Fruit fly (Drosophila melanogaster) whole organism, embryonic: ENCODE data around the gene retm.
A peak's percentile ranks its signal among the peaks of the same experiment; 100 is the strongest.

Experiments
- CG10462 ChIP-seq: fragments of 200-800 bp; sonication (Bioruptor generic); optimal IDR thresholded peaks from 2 replicates; lab custom pipeline; 2016; ENCODE audit warnings: missing biosample characterization, missing genetic modification characterization
- CG11504 ChIP-seq: fragments of 200-800 bp; sonication (Bioruptor generic); optimal IDR thresholded peaks from 3 replicates; lab custom pipeline; 2019; ENCODE audit warnings: missing biosample characterization, mild to moderate bottlenecking, missing genetic modification characterization, moderate library complexity
- CG12104 ChIP-seq: fragments of 200-800 bp; sonication (Bioruptor generic); optimal IDR thresholded peaks from 3 replicates; lab custom pipeline; 2016; ENCODE audit warnings: missing biosample characterization, missing genetic modification characterization
- CG12942 ChIP-seq: fragments of 200-800 bp; sonication (Bioruptor generic); optimal IDR thresholded peaks from 3 replicates; lab custom pipeline; 2016; ENCODE audit warnings: missing biosample characterization, missing genetic modification characterization
- CG13894 ChIP-seq: fragments of 200-800 bp; sonication (Bioruptor generic); optimal IDR thresholded peaks from 3 replicates; lab custom pipeline; 2018; ENCODE audit warnings: missing biosample characterization, mild to moderate bottlenecking, missing genetic modification characterization, moderate library complexity
- CG14860 ChIP-seq: fragments of 200-800 bp; sonication (Bioruptor generic); IDR thresholded peaks from 3 replicates; pipeline ENCODE4 v1.3.6; 2022; ENCODE audit warnings: missing biosample characterization, missing genetic modification characterization; ENCODE audit not compliant: partially characterized antibody
- CG15514 ChIP-seq: fragments of 200-800 bp; sonication (Bioruptor generic); optimal IDR thresholded peaks from 3 replicates; lab custom pipeline; 2017; ENCODE audit warnings: missing biosample characterization, missing genetic modification characterization, mild to moderate bottlenecking, moderate library complexity, missing genetic modification reagents
- CG17912 ChIP-seq: fragments of 200-800 bp; sonication (Bioruptor generic); optimal IDR thresholded peaks from 2 replicates; lab custom pipeline; 2018; ENCODE audit warnings: missing biosample characterization, mild to moderate bottlenecking, missing genetic modification characterization
- CG18599 ChIP-seq: fragments of 200-800 bp; sonication (Bioruptor generic); optimal IDR thresholded peaks from 3 replicates; lab custom pipeline; 2017; ENCODE audit warnings: missing biosample characterization, missing genetic modification characterization, mild to moderate bottlenecking, moderate library complexity, missing genetic modification reagents
- CG3065 ChIP-seq: fragments of 200-800 bp; sonication (Bioruptor generic); optimal IDR thresholded peaks from 2 replicates; lab custom pipeline; 2016; ENCODE audit warnings: missing biosample characterization, missing genetic modification characterization
- CG3281 ChIP-seq: fragments of 200-800 bp; sonication (Bioruptor generic); optimal IDR thresholded peaks from 3 replicates; lab custom pipeline; 2017; ENCODE audit warnings: missing biosample characterization, mild to moderate bottlenecking, missing genetic modification characterization
- CG33557 ChIP-seq: fragments of 200-800 bp; sonication (Bioruptor generic); optimal IDR thresholded peaks from 2 replicates; lab custom pipeline; 2019; ENCODE audit warnings: missing biosample characterization, mild to moderate bottlenecking, missing genetic modification characterization, moderate library complexity
- CG8765 ChIP-seq: fragments of 200-800 bp; sonication (Bioruptor generic); IDR thresholded peaks from 2 replicates; pipeline ENCODE4 v1.3.6; 2022; ENCODE audit warnings: missing biosample characterization, missing genetic modification characterization
- CG8924 ChIP-seq: fragments of 200-800 bp; optimal IDR thresholded peaks from 3 replicates; lab custom pipeline; 2019; ENCODE audit warnings: missing biosample characterization, mild to moderate bottlenecking, missing genetic modification characterization, moderate library complexity
- CkIIα-i1 ChIP-seq: fragments of 200-800 bp; sonication (Bioruptor generic); IDR thresholded peaks from 2 replicates; pipeline ENCODE4 v1.3.6; 2022; ENCODE audit warnings: missing biosample characterization, missing genetic modification characterization
- CrebB ChIP-seq: fragments of 200-800 bp; sonication (Bioruptor generic); optimal IDR thresholded peaks from 3 replicates; lab custom pipeline; 2018; ENCODE audit warnings: missing biosample characterization, mild to moderate bottlenecking, missing genetic modification characterization
- Dek ChIP-seq: fragments of 200-800 bp; sonication (Bioruptor generic); optimal IDR thresholded peaks from 3 replicates; lab custom pipeline; 2019; ENCODE audit warnings: missing biosample characterization, mild to moderate bottlenecking, missing genetic modification characterization, moderate library complexity
- Dip2 ChIP-seq: fragments of 200-800 bp; sonication (Bioruptor generic); IDR thresholded peaks from 2 replicates; pipeline ENCODE4 v1.3.6; 2022; ENCODE audit warnings: missing biosample characterization, missing genetic modification characterization
- Dip3 ChIP-seq: fragments of 200-800 bp; sonication (Bioruptor generic); optimal IDR thresholded peaks from 3 replicates; lab custom pipeline; 2016; ENCODE audit warnings: missing biosample characterization, missing genetic modification characterization
- Dll ChIP-seq: fragments of 200-800 bp; sonication (Bioruptor generic); IDR thresholded peaks from 4 replicates; pipeline ENCODE4 v1.3.6; 2022; ENCODE audit warnings: missing biosample characterization, missing genetic modification characterization; ENCODE audit not compliant: partially characterized antibody
- Dp ChIP-seq: fragments of 200-800 bp; sonication (Bioruptor generic); optimal IDR thresholded peaks from 2 replicates; lab custom pipeline; 2018; ENCODE audit warnings: missing biosample characterization, mild to moderate bottlenecking, missing genetic modification characterization, moderate library complexity
- H15 ChIP-seq: fragments of 200-800 bp; sonication (Bioruptor generic); IDR thresholded peaks from 3 replicates; pipeline ENCODE4 v1.3.6; 2022; ENCODE audit warnings: missing biosample characterization, missing genetic modification characterization
- Neu2 ChIP-seq: fragments of 200-800 bp; sonication (Bioruptor generic); optimal IDR thresholded peaks from 3 replicates; lab custom pipeline; 2016; ENCODE audit warnings: missing biosample characterization, missing genetic modification characterization, borderline replicate concordance
- NfI ChIP-seq: fragments of 200-800 bp; sonication (Bioruptor generic); optimal IDR thresholded peaks from 3 replicates; lab custom pipeline; 2018; ENCODE audit warnings: missing biosample characterization, mild to moderate bottlenecking, missing genetic modification characterization, moderate library complexity
- Pdp1 ChIP-seq, 2 experiments: fragments of 200-800 bp; sonication (Bioruptor generic); optimal IDR thresholded peaks; 3 replicates each; lab custom pipeline; 2016; ENCODE audit warnings: missing biosample characterization in 2 of 2, missing genetic modification characterization in 2 of 2, mild to moderate bottlenecking in 1 of 2, moderate library complexity in 1 of 2
- Ravus ChIP-seq: fragments of 200-800 bp; sonication (Bioruptor generic); IDR thresholded peaks from 2 replicates; pipeline ENCODE4 v1.3.6; 2022; ENCODE audit warnings: missing biosample characterization, missing genetic modification characterization
- Rx ChIP-seq: fragments of 200-800 bp; sonication (Bioruptor generic); IDR thresholded peaks from 2 replicates; pipeline ENCODE4 v1.3.6; 2022; ENCODE audit warnings: missing biosample characterization, missing genetic modification characterization
- Side ChIP-seq: fragments of 200-800 bp; sonication (Bioruptor generic); optimal IDR thresholded peaks from 2 replicates; lab custom pipeline; 2016; ENCODE audit warnings: missing biosample characterization, missing genetic modification characterization
- Sox102F ChIP-seq: fragments of 200-800 bp; sonication (Bioruptor generic); optimal IDR thresholded peaks from 2 replicates; lab custom pipeline; 2018; ENCODE audit warnings: missing biosample characterization, mild to moderate bottlenecking, missing genetic modification characterization, moderate library complexity
- Sry-β ChIP-seq: fragments of 200-800 bp; sonication (Bioruptor generic); optimal IDR thresholded peaks from 2 replicates; lab custom pipeline; 2018; ENCODE audit warnings: missing biosample characterization, mild to moderate bottlenecking, missing genetic modification characterization, moderate library complexity
- TFAM ChIP-seq: fragments of 200-800 bp; sonication (Bioruptor generic); optimal IDR thresholded peaks from 2 replicates; lab custom pipeline; 2017; ENCODE audit warnings: missing biosample characterization, missing genetic modification characterization, inconsistent platforms
- Tbp ChIP-seq: fragments of >200 bp; optimal IDR thresholded peaks from 2 replicates; lab custom pipeline; 2018; ENCODE audit warnings: missing biosample characterization, missing genetic modification characterization
- bigmax ChIP-seq: fragments of 200-800 bp; sonication (Bioruptor generic); optimal IDR thresholded peaks from 2 replicates; lab custom pipeline; 2018; ENCODE audit warnings: missing biosample characterization, mild to moderate bottlenecking, missing genetic modification characterization
- br ChIP-seq: fragments of >200 bp; optimal IDR thresholded peaks from 2 replicates; lab custom pipeline; 2017
- crc ChIP-seq: fragments of 200-800 bp; sonication (Bioruptor generic); optimal IDR thresholded peaks from 2 replicates; lab custom pipeline; 2016; ENCODE audit warnings: missing biosample characterization, missing genetic modification characterization
- emc ChIP-seq: fragments of 200-800 bp; sonication (Bioruptor generic); optimal IDR thresholded peaks from 2 replicates; lab custom pipeline; 2016; ENCODE audit warnings: missing biosample characterization, missing genetic modification characterization
- exex ChIP-seq: fragments of 200-800 bp; sonication (Bioruptor generic); optimal IDR thresholded peaks from 4 replicates; lab custom pipeline; 2018; ENCODE audit warnings: missing biosample characterization, mild to moderate bottlenecking, missing genetic modification characterization, moderate library complexity
- fd96Cb ChIP-seq: fragments of 200-800 bp; sonication (Bioruptor generic); optimal IDR thresholded peaks from 2 replicates; lab custom pipeline; 2018; ENCODE audit warnings: missing biosample characterization, mild to moderate bottlenecking, missing genetic modification characterization, moderate library complexity
- gce ChIP-seq: fragments of 200-800 bp; sonication (Bioruptor generic); IDR thresholded peaks from 3 replicates; pipeline ENCODE4 v1.3.6; 2022; ENCODE audit warnings: missing biosample characterization, missing genetic modification characterization
- gsb-n ChIP-seq: fragments of 200-800 bp; sonication (Bioruptor generic); optimal IDR thresholded peaks from 3 replicates; lab custom pipeline; 2018; ENCODE audit warnings: missing biosample characterization, mild to moderate bottlenecking, missing genetic modification characterization
- kah ChIP-seq: fragments of 200-800 bp; sonication (Bioruptor generic); optimal IDR thresholded peaks from 2 replicates; lab custom pipeline; 2018; ENCODE audit warnings: missing biosample characterization, mild to moderate bottlenecking, missing genetic modification characterization
- knrl ChIP-seq: fragments of 200-800 bp; sonication (Bioruptor generic); IDR thresholded peaks from 3 replicates; pipeline ENCODE4 v1.3.6; 2022; ENCODE audit warnings: missing biosample characterization, missing genetic modification characterization; ENCODE audit not compliant: partially characterized antibody
- nerfin-2 ChIP-seq: fragments of 200-800 bp; sonication (Bioruptor generic); IDR thresholded peaks from 2 replicates; pipeline ENCODE4 v1.3.6; 2022; ENCODE audit warnings: missing biosample characterization, missing genetic modification characterization; ENCODE audit not compliant: partially characterized antibody
- nmo ChIP-seq: fragments of 200-800 bp; sonication (Bioruptor generic); optimal IDR thresholded peaks from 2 replicates; lab custom pipeline; 2018; ENCODE audit warnings: missing biosample characterization, mild to moderate bottlenecking, missing genetic modification characterization, moderate library complexity
- pfk ChIP-seq: fragments of 200-800 bp; sonication (Bioruptor generic); optimal IDR thresholded peaks from 2 replicates; lab custom pipeline; 2018; ENCODE audit warnings: missing biosample characterization, mild to moderate bottlenecking, missing genetic modification characterization, moderate library complexity
- ro ChIP-seq: fragments of 200-800 bp; sonication (Bioruptor generic); IDR thresholded peaks from 2 replicates; pipeline ENCODE4 v1.3.6; 2022; ENCODE audit warnings: missing biosample characterization, missing genetic modification characterization
- schlank ChIP-seq: fragments of 200-800 bp; sonication (Bioruptor generic); optimal IDR thresholded peaks from 2 replicates; lab custom pipeline; 2018; ENCODE audit warnings: missing biosample characterization, mild to moderate bottlenecking, missing genetic modification characterization
- slou ChIP-seq: fragments of 200-800 bp; sonication (Bioruptor generic); optimal IDR thresholded peaks from 3 replicates; lab custom pipeline; 2016; ENCODE audit warnings: missing biosample characterization, missing genetic modification characterization
- sob ChIP-seq: fragments of 200-800 bp; sonication (Bioruptor generic); IDR thresholded peaks from 2 replicates; pipeline ENCODE4 v1.3.6; 2022; ENCODE audit warnings: missing biosample characterization, missing genetic modification characterization
- wdn ChIP-seq: fragments of 200-800 bp; sonication (Bioruptor generic); IDR thresholded peaks from 2 replicates; pipeline ENCODE4 v1.3.6; 2022; ENCODE audit warnings: missing biosample characterization, missing genetic modification characterization

retm gene

dm6 chr2L:6479226-6479906, 23.6 kb upstream of the retm start (continued):
- TF ChIP-seq fd96Cb (no peak), Ravus (GFP tag; lab: Robert Waterston, UW) (no peak), CrebB (tag; lab: Kevin White, UChicago) (peak; percentile 82), CG15514 (GFP tag; lab: Kevin White, UChicago) (peak; percentile 72), crc (no peak), CG13894 (peak; percentile 17), gce (peak; percentile 55; the same call in 1 of the 3 replicates), Neu2 (peak; percentile 54), CG8765 (GFP tag; lab: Robert Waterston, UW) (no peak), CG33557 (GFP tag; lab: Kevin White, UChicago) (peak; percentile 33), Sox102F (GFP tag; lab: Kevin White, UChicago) (no peak), Dp (GFP tag; lab: Kevin White, UChicago) (no peak), knrl (GFP tag; lab: Robert Waterston, UW) (no peak), ro (GFP tag; lab: Robert Waterston, UW) (no peak), nerfin-2 (GFP tag; lab: Robert Waterston, UW) (no peak), H15 (GFP tag; lab: Robert Waterston, UW) (no peak), CG11504 (tag; lab: Kevin White, UChicago) (peak; percentile 85), CG17912 (GFP tag; lab: Kevin White, UChicago) (peak; percentile 65), gsb-n (tag; lab: Kevin White, UChicago) (no peak), CkIIα-i1 (GFP tag; lab: Robert Waterston, UW) (no peak), Pdp1 (GFP tag; optimal IDR thresholded peaks at IDR 0.05; lab: Kevin White, UChicago) (no peak), br (lab: Kevin White, UChicago) (no peak), CG14860 (GFP tag; lab: Robert Waterston, UW) (no peak), Sry-β (GFP tag; lab: Kevin White, UChicago) (no peak), exex (tag; lab: Kevin White, UChicago) (peak; percentile 55), emc (GFP tag; lab: Kevin White, UChicago) (peak; percentile 18), CG12942 (GFP tag; lab: Kevin White, UChicago) (no peak), nmo (GFP tag; lab: Kevin White, UChicago) (peak; percentile 1), kah (GFP tag; lab: Kevin White, UChicago) (peak; percentile 91), Side (GFP tag; lab: Kevin White, UChicago) (no peak), CG3065 (GFP tag; lab: Kevin White, UChicago) (no peak), CG18599 (peak; percentile 61), slou (GFP tag; lab: Kevin White, UChicago) (no peak), Rx (GFP tag; lab: Robert Waterston, UW) (no peak), Dll (GFP tag; lab: Robert Waterston, UW) (no peak), NfI (GFP tag; lab: Kevin White, UChicago) (peak; percentile 30), sob (peak; percentile 53; the same call in 1 of the 2 replicates), wdn (GFP tag; lab: Robert Waterston, UW) (no peak), schlank (tag; lab: Kevin White, UChicago) (peak; percentile 24), TFAM (no peak), pfk (peak; percentile 67), bigmax (GFP tag; lab: Kevin White, UChicago) (peak; percentile 47), CG8924 (peak; percentile 97), CG10462 (GFP tag; lab: Kevin White, UChicago) (no peak), Tbp (GFP tag; lab: Kevin White, UChicago) (no peak), Dip3 (GFP tag; lab: Kevin White, UChicago) (no peak), CG12104 (GFP tag; lab: Kevin White, UChicago) (peak; percentile 7), Dek (tag; lab: Kevin White, UChicago) (peak; percentile 8), CG3281 (peak; percentile 43), Dip2 (GFP tag; lab: Robert Waterston, UW) (no peak)
